Worm (Caenorhabditis elegans) whole organism, young adult: Measurements from ENCODE around the gene Y62E10A.19.
"Not testable (repeated sequence)": the region's sequence is repeated elsewhere in the genome, so short reads cannot be mapped to it uniquely, and the experiment has no call there.

ENCODE experiments used
- B0261.1 ChIP-seq: sonication (generic microtip); optimal IDR thresholded peaks from 2 replicates; lab custom pipeline; 2016; ENCODE audit warnings: mild to moderate bottlenecking, missing genetic modification characterization, moderate library complexity, missing compliant biosample characterization
- Y95B8A.8 ChIP-seq: fragments of 200-800 bp; sonication (Bioruptor generic); IDR thresholded peaks from 2 replicates; pipeline ENCODE4 v1.3.6; 2022; ENCODE audit warnings: missing genetic modification reagents, missing genetic modification characterization, missing compliant biosample characterization
- lin-54 ChIP-seq: fragments of 200-800 bp; sonication (Bioruptor generic); optimal IDR thresholded peaks from 2 replicates; lab custom pipeline; 2018; ENCODE audit warnings: mild to moderate bottlenecking, missing genetic modification characterization, missing compliant biosample characterization
- rcor-1 ChIP-seq: fragments of 200-800 bp; sonication (Bioruptor generic); IDR thresholded peaks from 2 replicates; pipeline ENCODE4 v1.3.6; 2022; ENCODE audit warnings: missing genetic modification reagents, missing genetic modification characterization, missing compliant biosample characterization
- sea-2 ChIP-seq: fragments of 200-800 bp; sonication (Bioruptor generic); IDR thresholded peaks from 2 replicates; pipeline ENCODE4 v1.3.6; 2022; ENCODE audit warnings: missing genetic modification characterization, missing compliant biosample characterization
- snpc-4 ChIP-seq, 5 experiments: fragments of 150-350 bp in 1 of 5; sonication (generic microtip) in 4 of 5; optimal IDR thresholded peaks; 2 replicates each; lab custom pipeline; 2014 to 2018; ENCODE audit warnings: missing genetic modification characterization in 5 of 5, missing biosample characterization in 3 of 5, antibody characterized with exemption in 2 of 5, mild to moderate bottlenecking in 2 of 5, missing compliant biosample characterization in 2 of 5, missing genotype in 2 of 5, moderate library complexity in 2 of 5, missing genetic modification reagents in 1 of 5
- tbx-9 ChIP-seq: sonication (generic microtip); optimal IDR thresholded peaks from 2 replicates; lab custom pipeline; 2016; ENCODE audit warnings: borderline replicate concordance, missing genetic modification characterization, inconsistent platforms, missing compliant biosample characterization

DNA sequence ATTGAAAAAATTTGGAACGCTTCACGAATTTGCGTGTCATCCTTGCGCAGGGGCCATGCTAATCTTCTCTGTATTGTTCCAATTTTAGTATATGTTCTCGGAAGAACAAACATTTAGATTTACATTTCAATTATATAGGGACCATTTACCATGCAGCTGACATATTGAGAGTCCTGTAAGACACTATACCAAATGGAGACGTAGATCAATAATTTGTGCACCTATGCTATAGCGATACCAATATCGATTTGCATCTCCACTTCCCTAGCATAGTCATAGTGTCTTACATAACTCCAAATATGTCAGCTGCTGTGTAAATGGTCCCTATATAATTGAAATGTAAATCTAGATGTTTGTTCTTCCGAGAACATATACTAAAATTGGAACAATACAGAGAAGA lies 32.4 kb upstream of the Y62E10A.19 start:
- not testable (repeated sequence) for TF ChIP-seq B0261.1; sea-2 (GFP tag; lab: Robert Waterston, UW); lin-54 (GFP tag; lab: Kevin White, UChicago); tbx-9 (tag; lab: Kevin White, UChicago); Y95B8A.8 (GFP tag; lab: Robert Waterston, UW); rcor-1; snpc-4 (GFP tag; optimal IDR thresholded peaks at IDR 0.05; lab: Kevin White, UChicago)
- TF ChIP-seq snpc-4 (tag; optimal IDR thresholded peaks at IDR 0.05; lab: Kevin White, UChicago), result peak in 1 of 4 experiments; percentile 61
